Fruit fly (Drosophila melanogaster) whole organism, embryonic: ENCODE data around the gene FASN2.

ENCODE experiments used
- Adf1 ChIP-seq: fragments of 200-800 bp; sonication (Bioruptor generic); IDR thresholded peaks from 2 replicates; pipeline ENCODE4 v1.3.6; 2022; ENCODE audit warnings: missing biosample characterization, missing genetic modification characterization
- CG10267 ChIP-seq: fragments of 200-800 bp; sonication (Bioruptor generic); optimal IDR thresholded peaks from 2 replicates; lab custom pipeline; 2018; ENCODE audit warnings: missing biosample characterization, mild to moderate bottlenecking, missing genetic modification characterization, moderate library complexity
- CG10274 ChIP-seq: fragments of 200-800 bp; sonication (Bioruptor generic); optimal IDR thresholded peaks from 3 replicates; lab custom pipeline; 2017; ENCODE audit warnings: missing biosample characterization, mild to moderate bottlenecking, missing genetic modification characterization
- CG10979 ChIP-seq: fragments of 200-800 bp; sonication (Bioruptor generic); optimal IDR thresholded peaks from 2 replicates; lab custom pipeline; 2018; ENCODE audit warnings: missing biosample characterization, mild to moderate bottlenecking, missing genetic modification characterization, moderate library complexity
- CG11695 ChIP-seq: fragments of 200-800 bp; sonication (Bioruptor generic); IDR thresholded peaks from 3 replicates; pipeline ENCODE4 v1.3.6; 2022; ENCODE audit warnings: missing biosample characterization, missing genetic modification characterization
- CG11723 ChIP-seq: fragments of 200-800 bp; sonication (Bioruptor generic); optimal IDR thresholded peaks from 2 replicates; lab custom pipeline; 2017; ENCODE audit warnings: missing biosample characterization, mild to moderate bottlenecking, missing genetic modification characterization
- CG1233 ChIP-seq: fragments of 200-800 bp; sonication (Bioruptor generic); optimal IDR thresholded peaks from 4 replicates; lab custom pipeline; 2018; ENCODE audit warnings: missing biosample characterization, mild to moderate bottlenecking, missing genetic modification characterization
- CG13894 ChIP-seq: fragments of 200-800 bp; sonication (Bioruptor generic); optimal IDR thresholded peaks from 3 replicates; lab custom pipeline; 2018; ENCODE audit warnings: missing biosample characterization, mild to moderate bottlenecking, missing genetic modification characterization, moderate library complexity
- CG14050 ChIP-seq: fragments of 200-800 bp; sonication (Bioruptor generic); IDR thresholded peaks from 3 replicates; pipeline ENCODE4 v1.3.6; 2022; ENCODE audit warnings: missing biosample characterization, missing genetic modification characterization
- CG14441 ChIP-seq: fragments of 200-800 bp; sonication (Bioruptor generic); IDR thresholded peaks from 2 replicates; pipeline ENCODE4 v1.3.6; 2022; ENCODE audit warnings: missing biosample characterization, missing genetic modification characterization
- CG14860 ChIP-seq: fragments of 200-800 bp; sonication (Bioruptor generic); IDR thresholded peaks from 3 replicates; pipeline ENCODE4 v1.3.6; 2022; ENCODE audit warnings: missing biosample characterization, missing genetic modification characterization; ENCODE audit not compliant: partially characterized antibody
- CG16815 ChIP-seq: fragments of 200-800 bp; sonication (Bioruptor generic); optimal IDR thresholded peaks from 3 replicates; lab custom pipeline; 2017; ENCODE audit warnings: missing biosample characterization, mild to moderate bottlenecking, missing genetic modification characterization
- CG17612 ChIP-seq: fragments of 200-800 bp; sonication (Bioruptor generic); IDR thresholded peaks from 2 replicates; pipeline ENCODE4 v1.3.6; 2022; ENCODE audit warnings: missing biosample characterization, missing genetic modification characterization
- CG2116 ChIP-seq: fragments of 200-800 bp; sonication (Bioruptor generic); optimal IDR thresholded peaks from 3 replicates; lab custom pipeline; 2018; ENCODE audit warnings: missing biosample characterization, mild to moderate bottlenecking, missing genetic modification characterization
- CG4707 ChIP-seq: fragments of 200-800 bp; sonication (Bioruptor generic); optimal IDR thresholded peaks from 2 replicates; lab custom pipeline; 2018; ENCODE audit warnings: missing biosample characterization, mild to moderate bottlenecking, missing genetic modification characterization, moderate library complexity
- CG4820 ChIP-seq: fragments of 200-800 bp; sonication (Bioruptor generic); optimal IDR thresholded peaks from 3 replicates; lab custom pipeline; 2016; ENCODE audit warnings: missing biosample characterization, missing genetic modification characterization
- CG5953 ChIP-seq: fragments of 200-800 bp; sonication (Bioruptor generic); IDR thresholded peaks from 2 replicates; pipeline ENCODE4 v1.3.6; 2022; ENCODE audit warnings: missing biosample characterization, missing genetic modification characterization
- CG7271 ChIP-seq: fragments of 200-800 bp; sonication (Bioruptor generic); optimal IDR thresholded peaks from 2 replicates; lab custom pipeline; 2018; ENCODE audit warnings: missing biosample characterization, mild to moderate bottlenecking, missing genetic modification characterization, moderate library complexity
- CG9437 ChIP-seq: fragments of 200-800 bp; sonication (Bioruptor generic); optimal IDR thresholded peaks from 2 replicates; lab custom pipeline; 2018; ENCODE audit warnings: missing biosample characterization, mild to moderate bottlenecking, missing genetic modification characterization
- Dfd ChIP-seq, 2 experiments: fragments of >200 bp; optimal IDR thresholded peaks; 2 replicates each; lab custom pipeline; 2017; ENCODE audit warnings: missing biosample characterization in 2 of 2, missing genetic modification characterization in 2 of 2
- Ets65A ChIP-seq: fragments of 200-800 bp; sonication (Bioruptor generic); peaks from one replicate; lab custom pipeline; 2016; ENCODE audit warnings: missing biosample characterization, missing genetic modification characterization
- Ets97D ChIP-seq: fragments of 200-800 bp; sonication (Bioruptor generic); optimal IDR thresholded peaks from 3 replicates; lab custom pipeline; 2016; ENCODE audit warnings: missing biosample characterization, missing genetic modification characterization
- HLH54F ChIP-seq: fragments of 200-800 bp; sonication (Bioruptor generic); optimal IDR thresholded peaks from 3 replicates; lab custom pipeline; 2016; ENCODE audit warnings: missing biosample characterization, missing genetic modification characterization
- HmgZ ChIP-seq: fragments of 200-800 bp; sonication (Bioruptor generic); optimal IDR thresholded peaks from 2 replicates; lab custom pipeline; 2018; ENCODE audit warnings: missing biosample characterization, mild to moderate bottlenecking, missing genetic modification characterization
- Hr78 ChIP-seq, 2 experiments: fragments of 200-800 bp in 1 of 2; fragments of >200 bp in 1 of 2; sonication (Bioruptor generic) in 1 of 2; optimal IDR thresholded peaks; 2 replicates each; lab custom pipeline; 2017 to 2019; ENCODE audit warnings: missing biosample characterization in 2 of 2, missing genetic modification characterization in 2 of 2, mild to moderate bottlenecking in 1 of 2, moderate library complexity in 1 of 2
- Kr ChIP-seq: fragments of 200-800 bp; sonication (Bioruptor generic); optimal IDR thresholded peaks from 2 replicates; lab custom pipeline; 2017; ENCODE audit warnings: missing biosample characterization, mild to moderate bottlenecking, missing genetic modification characterization
- Med ChIP-seq: fragments of 200-800 bp; sonication (Bioruptor generic); peaks from one replicate; lab custom pipeline; 2016; ENCODE audit warnings: missing biosample characterization, missing genetic modification characterization, mild to moderate bottlenecking, inconsistent platforms, moderate library complexity
- Nf-YC ChIP-seq: fragments of 200-800 bp; optimal IDR thresholded peaks from 3 replicates; lab custom pipeline; 2019; ENCODE audit warnings: missing biosample characterization, mild to moderate bottlenecking, missing genetic modification characterization, moderate library complexity
- Spps ChIP-seq: fragments of 200-800 bp; sonication (Bioruptor generic); optimal IDR thresholded peaks from 2 replicates; lab custom pipeline; 2018; ENCODE audit warnings: missing biosample characterization, mild to moderate bottlenecking, missing genetic modification characterization
- Sry-β ChIP-seq: fragments of 200-800 bp; sonication (Bioruptor generic); optimal IDR thresholded peaks from 2 replicates; lab custom pipeline; 2018; ENCODE audit warnings: missing biosample characterization, mild to moderate bottlenecking, missing genetic modification characterization, moderate library complexity
- Sry-δ ChIP-seq: fragments of 200-800 bp; sonication (Bioruptor generic); optimal IDR thresholded peaks from 2 replicates; lab custom pipeline; 2016; ENCODE audit warnings: missing biosample characterization, missing genetic modification characterization
- Stat92E ChIP-seq, 3 experiments: fragments of >200 bp in 2 of 3; fragments of 200-800 bp in 1 of 3; sonication (Bioruptor generic) in 1 of 3; optimal IDR thresholded peaks; 2 replicates each; lab custom pipeline; 2017 to 2019; ENCODE audit warnings: missing biosample characterization in 3 of 3, missing genetic modification characterization in 3 of 3, mild to moderate bottlenecking in 1 of 3, moderate library complexity in 1 of 3
- ab ChIP-seq: fragments of 200-800 bp; sonication (Bioruptor generic); optimal IDR thresholded peaks from 2 replicates; lab custom pipeline; 2016; ENCODE audit warnings: missing biosample characterization, missing genetic modification characterization
- bsh ChIP-seq, 2 experiments: fragments of 200-800 bp; sonication (Bioruptor generic); optimal IDR thresholded peaks; 2 replicates each; lab custom pipeline; 2017 to 2018; ENCODE audit warnings: mild to moderate bottlenecking in 2 of 2, missing biosample characterization in 2 of 2, missing genetic modification characterization in 2 of 2, moderate library complexity in 1 of 2
- dati ChIP-seq: fragments of 200-800 bp; sonication (Bioruptor generic); IDR thresholded peaks from 2 replicates; pipeline ENCODE4 v1.3.6; 2022; ENCODE audit warnings: missing biosample characterization, missing genetic modification characterization
- dm ChIP-seq: fragments of 200-800 bp; sonication (Bioruptor generic); optimal IDR thresholded peaks from 3 replicates; lab custom pipeline; 2016; ENCODE audit warnings: missing biosample characterization, missing genetic modification characterization
- ems ChIP-seq: fragments of 200-800 bp; sonication (Bioruptor generic); optimal IDR thresholded peaks from 3 replicates; lab custom pipeline; 2016; ENCODE audit warnings: missing biosample characterization, missing genetic modification characterization
- fd96Cb ChIP-seq: fragments of 200-800 bp; sonication (Bioruptor generic); optimal IDR thresholded peaks from 2 replicates; lab custom pipeline; 2018; ENCODE audit warnings: missing biosample characterization, mild to moderate bottlenecking, missing genetic modification characterization, moderate library complexity
- ftz-f1 ChIP-seq: fragments of 200-800 bp; sonication (Bioruptor generic); optimal IDR thresholded peaks from 2 replicates; lab custom pipeline; 2016; ENCODE audit warnings: missing biosample characterization, missing genetic modification characterization
- gt ChIP-seq: fragments of 200-800 bp; sonication (Bioruptor generic); IDR thresholded peaks from 2 replicates; pipeline ENCODE4 v1.3.6; 2022; ENCODE audit warnings: missing biosample characterization, missing genetic modification characterization
- ind ChIP-seq: fragments of 200-800 bp; sonication (Bioruptor generic); optimal IDR thresholded peaks from 3 replicates; lab custom pipeline; 2016; ENCODE audit warnings: missing biosample characterization, missing genetic modification characterization
- insv ChIP-seq, 2 experiments: fragments of 200-800 bp; sonication (Bioruptor generic); optimal IDR thresholded peaks; 3 replicates each; lab custom pipeline; 2016 to 2018; ENCODE audit warnings: missing biosample characterization in 2 of 2, missing genetic modification characterization in 2 of 2
- lbe ChIP-seq: fragments of 200-800 bp; sonication (Bioruptor generic); optimal IDR thresholded peaks from 2 replicates; lab custom pipeline; 2016; ENCODE audit warnings: missing biosample characterization, mild to moderate bottlenecking, missing genetic modification characterization
- prd ChIP-seq, 3 experiments: fragments of >200 bp in 2 of 3; fragments of 200-800 bp in 1 of 3; sonication (Bioruptor generic) in 1 of 3; optimal IDR thresholded peaks in 2 of 3; IDR thresholded peaks in 1 of 3; 2 replicates in 2 of 3; 3 replicates in 1 of 3; pipeline versions ENCODE4 v1.3.6 to Lab custom; 2017 to 2022; ENCODE audit warnings: missing biosample characterization in 1 of 3, missing genetic modification characterization in 1 of 3
- row ChIP-seq: fragments of 200-800 bp; sonication (Bioruptor generic); IDR thresholded peaks from 3 replicates; pipeline ENCODE4 v1.3.6; 2022; ENCODE audit warnings: missing biosample characterization, missing genetic modification characterization
- salm ChIP-seq: fragments of 200-800 bp; sonication (Bioruptor generic); optimal IDR thresholded peaks from 2 replicates; lab custom pipeline; 2018; ENCODE audit warnings: missing biosample characterization, mild to moderate bottlenecking, missing genetic modification characterization
- slp2 ChIP-seq: fragments of 200-800 bp; sonication (Bioruptor generic); optimal IDR thresholded peaks from 2 replicates; lab custom pipeline; 2016; ENCODE audit warnings: missing biosample characterization, missing genetic modification characterization
- tgo ChIP-seq: fragments of 200-800 bp; sonication (Bioruptor generic); IDR thresholded peaks from 3 replicates; pipeline ENCODE4 v1.3.6; 2022; ENCODE audit warnings: missing biosample characterization, missing genetic modification characterization
- tna ChIP-seq: fragments of 200-800 bp; sonication (Bioruptor generic); IDR thresholded peaks from 2 replicates; pipeline ENCODE4 v1.3.6; 2022; ENCODE audit warnings: missing biosample characterization, missing genetic modification characterization; ENCODE audit not compliant: partially characterized antibody

Gene FASN2

dm6 chr2L:3086290-3086876, 42.6 kb downstream of the FASN2 start (continued):
- TF ChIP-seq gt (GFP tag; lab: Robert Waterston, UW) = no peak
- TF ChIP-seq HmgZ (tag; lab: Kevin White, UChicago) = peak; percentile 71
- TF ChIP-seq Nf-YC (tag; lab: Kevin White, UChicago) = peak; percentile 48
- peak; percentile 19 for TF ChIP-seq CG16815 (GFP tag; lab: Kevin White, UChicago)
- peak; percentile 12 for TF ChIP-seq CG10274 (GFP tag; lab: Kevin White, UChicago)
- no peak for TF ChIP-seq Stat92E (GFP tag; optimal IDR thresholded peaks at IDR 0.05; lab: Kevin White, UChicago)
- peak; percentile 54 for TF ChIP-seq salm (tag; lab: Kevin White, UChicago)
- TF ChIP-seq tgo = peak; percentile 73
- 0 out of 2 replicates have a peak, but pooled peaks have one; percentile 44 for TF ChIP-seq CG17612 (GFP tag; lab: Robert Waterston, UW)
- TF ChIP-seq CG7271 (tag; lab: Kevin White, UChicago) = no peak
- TF ChIP-seq CG10979 (tag; lab: Kevin White, UChicago) = peak; percentile 63
- peak; percentile 12 for TF ChIP-seq CG11723 (GFP tag; lab: Kevin White, UChicago)
- TF ChIP-seq Med (GFP tag; lab: Kevin White, UChicago) = peak; percentile 93
- no peak for TF ChIP-seq lbe (GFP tag; lab: Kevin White, UChicago)
- TF ChIP-seq ems = no peak
- peak; percentile 60 for TF ChIP-seq CG14441 (GFP tag; lab: Robert Waterston, UW)
- no peak for TF ChIP-seq Hr78 (GFP tag; optimal IDR thresholded peaks at IDR 0.05; lab: Kevin White, UChicago)
- TF ChIP-seq CG1233 (GFP tag; lab: Kevin White, UChicago) = peak; percentile 32
- peak; percentile 64 for TF ChIP-seq CG9437 (GFP tag; lab: Kevin White, UChicago)
- peak; percentile 26 for TF ChIP-seq CG4820
- TF ChIP-seq Sry-β (GFP tag; lab: Kevin White, UChicago) = no peak
- TF ChIP-seq slp2 = peak; percentile 2
- no peak for TF ChIP-seq tna (GFP tag; lab: Robert Waterston, UW)
- peak; percentile 54 for TF ChIP-seq ind (GFP tag; lab: Kevin White, UChicago)
- TF ChIP-seq CG14050 = peak; percentile 52; the same call in 2 of the 3 replicates
- TF ChIP-seq insv (GFP tag; optimal IDR thresholded peaks at IDR 0.05; lab: Kevin White, UChicago) = no peak
- no peak for TF ChIP-seq ftz-f1
- TF ChIP-seq bsh (GFP tag; optimal IDR thresholded peaks at IDR 0.05; lab: Kevin White, UChicago) = peak in 1 of 2 experiments; percentile 65
- no peak for TF ChIP-seq Dfd (GFP tag; optimal IDR thresholded peaks at IDR 0.05; lab: Kevin White, UChicago)
- no peak for TF ChIP-seq CG5953
- peak; percentile 31 for TF ChIP-seq CG13894 (tag; lab: Kevin White, UChicago)
- TF ChIP-seq Ets97D (GFP tag; lab: Kevin White, UChicago) = no peak
- TF ChIP-seq CG2116 (GFP tag; lab: Kevin White, UChicago) = peak; percentile 20
- TF ChIP-seq Kr = no peak
- TF ChIP-seq CG4707 (GFP tag; lab: Kevin White, UChicago) = no peak
- TF ChIP-seq dati = no peak
- TF ChIP-seq prd (optimal IDR thresholded peaks at IDR 0.05; lab: Kevin White, UChicago) = no peak
- peak; percentile 64; the same call in 2 of the 3 replicates for TF ChIP-seq prd (GFP tag; IDR thresholded peaks at IDR 0.05; lab: Robert Waterston, UW)
- TF ChIP-seq dm (GFP tag; lab: Kevin White, UChicago) = no peak
- TF ChIP-seq CG11695 (GFP tag; lab: Robert Waterston, UW) = peak; percentile 81
- TF ChIP-seq row (GFP tag; lab: Robert Waterston, UW) = peak; percentile 80
- peak; percentile 65 for TF ChIP-seq CG10267 (tag; lab: Kevin White, UChicago)
- no peak for TF ChIP-seq Spps (tag; lab: Kevin White, UChicago)
- TF ChIP-seq ab (GFP tag; lab: Kevin White, UChicago) = no peak
- no peak for TF ChIP-seq CG14860 (GFP tag; lab: Robert Waterston, UW)
- peak; percentile 90 for TF ChIP-seq Ets65A
- TF ChIP-seq Adf1 (GFP tag; lab: Robert Waterston, UW) = peak; percentile 42
- peak; percentile 69 for TF ChIP-seq fd96Cb
- TF ChIP-seq Sry-δ (GFP tag; lab: Kevin White, UChicago) = peak; percentile 4
- peak; percentile 33 for TF ChIP-seq HLH54F (GFP tag; lab: Kevin White, UChicago)
